Worm (Caenorhabditis elegans) whole organism, midembryonic: ENCODE data around the gene sel-15.

ENCODE experiments used
- cog-1 ChIP-seq: sonication (generic microtip); optimal IDR thresholded peaks from 2 replicates; lab custom pipeline; 2016; ENCODE audit warnings: missing genetic modification characterization, missing compliant biosample characterization
- flt-1 ChIP-seq: fragments of 200-800 bp; sonication (Bioruptor generic); IDR thresholded peaks from 2 replicates; pipeline ENCODE4 v1.3.6; 2022; ENCODE audit warnings: missing genetic modification characterization, missing compliant biosample characterization
- klf-2 ChIP-seq: fragments of 200-800 bp; sonication (Bioruptor generic); conservative IDR thresholded peaks from 2 replicates; pipeline ENCODE4 v1.3.6; 2022; ENCODE audit warnings: missing genetic modification reagents, missing genetic modification characterization, missing compliant biosample characterization
- med-1 ChIP-seq: sonication (generic microtip); optimal IDR thresholded peaks from 2 replicates; lab custom pipeline; 2017; ENCODE audit warnings: missing genetic modification characterization, mild to moderate bottlenecking, missing compliant biosample characterization, antibody characterized with exemption, missing genetic modification reagents; ENCODE audit not compliant: insufficient read depth
- tab-1 ChIP-seq: fragments of 200-800 bp; sonication (Bioruptor generic); IDR thresholded peaks from 2 replicates; pipeline ENCODE4 v1.3.6; 2022; ENCODE audit warnings: missing genetic modification characterization, missing compliant biosample characterization
- ztf-23 ChIP-seq: fragments of 200-800 bp; sonication (Bioruptor generic); IDR thresholded peaks from 2 replicates; pipeline ENCODE4 v1.3.6; 2022; ENCODE audit warnings: missing genetic modification reagents, missing genetic modification characterization, missing compliant biosample characterization
- ztf-29 ChIP-seq: fragments of 200-800 bp; sonication (Bioruptor generic); IDR thresholded peaks from 2 replicates; pipeline ENCODE4 v1.3.6; 2022; ENCODE audit warnings: missing genetic modification reagents, missing genetic modification characterization, missing compliant biosample characterization

DNA sequence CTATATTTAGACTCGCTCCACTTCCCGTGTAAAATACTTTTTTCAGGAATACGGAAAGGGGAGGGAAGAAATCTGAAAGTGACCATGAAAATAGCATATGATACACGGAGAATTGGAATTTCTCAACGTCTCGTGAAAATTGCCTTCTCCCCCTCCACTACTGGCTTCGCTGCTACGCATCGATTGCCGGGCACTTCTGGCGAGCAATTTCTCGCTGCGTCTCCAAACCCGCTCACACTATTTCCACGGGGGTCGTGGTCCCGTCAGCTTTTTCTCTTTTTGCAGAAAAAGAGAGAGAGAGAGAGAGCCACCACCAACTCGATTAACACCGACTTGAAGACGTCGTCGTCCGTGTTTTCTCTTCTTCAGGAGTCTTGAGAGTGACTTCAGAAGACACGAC lies 25.3 kb downstream of the sel-15 start:
- TF ChIP-seq flt-1 (no peak), ztf-29 (GFP tag; lab: Robert Waterston, UW) (no peak), ztf-23 (no peak), cog-1 (tag; lab: Kevin White, UChicago) (no peak), tab-1 (GFP tag; lab: Robert Waterston, UW) (no peak), med-1 (GFP tag; lab: Kevin White, UChicago) (no peak), klf-2 (no peak)
